Worm (Caenorhabditis elegans) whole organism, early embryonic: Measurements from ENCODE around the gene F26D2.13.

Experiments
- B0310.2 ChIP-seq: sonication (generic microtip); optimal IDR thresholded peaks from 2 replicates; lab custom pipeline; 2016; ENCODE audit warnings: mild to moderate bottlenecking, missing genetic modification characterization, missing compliant biosample characterization
- F13C5.2 ChIP-seq: sonication (generic microtip); optimal IDR thresholded peaks from 2 replicates; lab custom pipeline; 2017; ENCODE audit warnings: mild to moderate bottlenecking, missing genetic modification characterization, inconsistent platforms, missing compliant biosample characterization
- aly-1 ChIP-seq: sonication (generic microtip); optimal IDR thresholded peaks from 2 replicates; lab custom pipeline; 2016; ENCODE audit warnings: missing genetic modification characterization, missing compliant biosample characterization
- ama-1 ChIP-seq: fragments of 150-350 bp; optimal IDR thresholded peaks from 2 replicates; lab custom pipeline; 2014
- ceh-13 ChIP-seq: fragments of 200-800 bp; sonication (Bioruptor generic); optimal IDR thresholded peaks from 2 replicates; lab custom pipeline; 2018; ENCODE audit warnings: mild to moderate bottlenecking, missing genetic modification characterization, missing compliant biosample characterization
- ceh-36 ChIP-seq: sonication (generic microtip); optimal IDR thresholded peaks from 2 replicates; lab custom pipeline; 2016; ENCODE audit warnings: missing genetic modification characterization, inconsistent platforms, missing compliant biosample characterization
- ets-7 ChIP-seq: sonication (generic microtip); optimal IDR thresholded peaks from 2 replicates; lab custom pipeline; 2016; ENCODE audit warnings: missing genotype, missing genetic modification characterization, missing compliant biosample characterization
- flt-1 ChIP-seq: fragments of 200-800 bp; sonication (Bioruptor generic); IDR thresholded peaks from 2 replicates; pipeline ENCODE4 v1.3.6; 2022; ENCODE audit warnings: missing genetic modification characterization, missing compliant biosample characterization
- hmbx-1 ChIP-seq: sonication (generic microtip); optimal IDR thresholded peaks from 2 replicates; lab custom pipeline; 2016; ENCODE audit warnings: mild to moderate bottlenecking, missing genetic modification characterization, missing compliant biosample characterization
- hmg-4 ChIP-seq: fragments of 200-800 bp; sonication (Bioruptor generic); optimal IDR thresholded peaks from 2 replicates; lab custom pipeline; 2018; ENCODE audit warnings: mild to moderate bottlenecking, missing genetic modification characterization, missing compliant biosample characterization
- hnd-1 ChIP-seq: sonication (generic microtip); optimal IDR thresholded peaks from 2 replicates; lab custom pipeline; 2016; ENCODE audit warnings: missing genetic modification characterization, missing compliant biosample characterization
- pes-1 ChIP-seq: fragments of 200-800 bp; sonication (Bioruptor generic); IDR thresholded peaks from 2 replicates; pipeline ENCODE4 v1.3.6; 2022; ENCODE audit warnings: missing genetic modification reagents, missing genetic modification characterization, missing compliant biosample characterization
- scrt-1 ChIP-seq: fragments of 200-800 bp; sonication (Bioruptor generic); IDR thresholded peaks from 2 replicates; pipeline ENCODE4 v1.3.6; 2022; ENCODE audit warnings: missing genetic modification characterization, missing compliant biosample characterization
- sea-1 ChIP-seq: fragments of 200-800 bp; sonication (Bioruptor generic); conservative IDR thresholded peaks from 2 replicates; pipeline ENCODE4 v1.3.6; 2022; ENCODE audit warnings: missing genetic modification characterization, missing compliant biosample characterization
- tbx-11 ChIP-seq: fragments of 200-800 bp; sonication (Bioruptor generic); IDR thresholded peaks from 2 replicates; pipeline ENCODE4 v1.3.6; 2022; ENCODE audit warnings: missing genetic modification characterization, missing compliant biosample characterization
- tbx-37 ChIP-seq: fragments of 200-800 bp; sonication (Bioruptor generic); conservative IDR thresholded peaks from 2 replicates; pipeline ENCODE4 v1.3.6; 2022; ENCODE audit warnings: missing genetic modification reagents, missing genetic modification characterization, missing compliant biosample characterization
- tra-4 ChIP-seq: sonication (generic microtip); optimal IDR thresholded peaks from 2 replicates; lab custom pipeline; 2017; ENCODE audit warnings: missing genetic modification characterization, missing compliant biosample characterization

F26D2.13 gene

ce11 chrV:16417014-16417413, 18.4 kb downstream of the F26D2.13 start, which contains the start of gene str-55:
Gene str-55 (minus strand): TSS chrV:16417114.
- TF ChIP-seq F13C5.2 (tag; lab: Kevin White, UChicago): no peak
- TF ChIP-seq ets-7: no peak
- TF ChIP-seq ceh-13 (GFP tag; lab: Kevin White, UChicago): no peak
- TF ChIP-seq flt-1 (GFP tag; lab: Robert Waterston, UW): no peak
- TF ChIP-seq aly-1 (tag; lab: Kevin White, UChicago): no peak
- no peak for TF ChIP-seq hmg-4 (GFP tag; lab: Kevin White, UChicago)
- TF ChIP-seq tbx-37 (GFP tag; lab: Robert Waterston, UW): no peak
- TF ChIP-seq ama-1 (lab: Kevin White, UChicago): no peak
- no peak for TF ChIP-seq B0310.2
- TF ChIP-seq tbx-11 (GFP tag; lab: Robert Waterston, UW): no peak
- TF ChIP-seq ceh-36 (tag; lab: Kevin White, UChicago): no peak
- TF ChIP-seq tra-4 (tag; lab: Kevin White, UChicago): no peak
- TF ChIP-seq hmbx-1 (tag; lab: Kevin White, UChicago): no peak
- no peak for TF ChIP-seq scrt-1 (GFP tag; lab: Robert Waterston, UW)
- TF ChIP-seq sea-1 (GFP tag; lab: Robert Waterston, UW): no peak

ce11 chrV:16410521-16410920, 24.9 kb downstream of the F26D2.13 start, which contains the start of gene srh-145:
Gene srh-145 (plus strand): TSS chrV:16410713.
- TF ChIP-seq ets-7 (no peak), hmbx-1 (tag; lab: Kevin White, UChicago) (no peak), hnd-1 (tag; lab: Kevin White, UChicago) (no peak), tbx-11 (GFP tag; lab: Robert Waterston, UW) (no peak), tbx-37 (GFP tag; lab: Robert Waterston, UW) (no peak), ceh-13 (GFP tag; lab: Kevin White, UChicago) (no peak), pes-1 (GFP tag; lab: Robert Waterston, UW) (no peak), ama-1 (lab: Kevin White, UChicago) (no peak), ceh-36 (tag; lab: Kevin White, UChicago) (no peak), flt-1 (GFP tag; lab: Robert Waterston, UW) (no peak), scrt-1 (GFP tag; lab: Robert Waterston, UW) (no peak), F13C5.2 (tag; lab: Kevin White, UChicago) (no peak), tra-4 (tag; lab: Kevin White, UChicago) (no peak), aly-1 (tag; lab: Kevin White, UChicago) (no peak)

- TF ChIP-seq ceh-13 (GFP tag; lab: Kevin White, UChicago): no peak
- TF ChIP-seq ama-1 (lab: Kevin White, UChicago): no peak
- no peak for TF ChIP-seq tbx-37 (GFP tag; lab: Robert Waterston, UW)
- no peak for TF ChIP-seq tra-4 (tag; lab: Kevin White, UChicago)
- no peak for TF ChIP-seq tbx-11 (GFP tag; lab: Robert Waterston, UW)
- no peak for TF ChIP-seq F13C5.2 (tag; lab: Kevin White, UChicago)
- no peak for TF ChIP-seq scrt-1 (GFP tag; lab: Robert Waterston, UW)
- no peak for TF ChIP-seq B0310.2
- TF ChIP-seq aly-1 (tag; lab: Kevin White, UChicago): no peak
- TF ChIP-seq sea-1 (GFP tag; lab: Robert Waterston, UW): no peak
- no peak for TF ChIP-seq pes-1 (GFP tag; lab: Robert Waterston, UW)
- TF ChIP-seq hmg-4 (GFP tag; lab: Kevin White, UChicago): no peak
- no peak for TF ChIP-seq flt-1 (GFP tag; lab: Robert Waterston, UW)
Measured at ce11 chrV:16407663-16408062, 27.7 kb downstream of the F26D2.13 start, which contains the start of gene F26D2.3. Gene F26D2.3 (plus strand): TSS chrV:16407963.

ce11 chrV:16406357-16406756, 29.1 kb downstream of the F26D2.13 start:
- TF ChIP-seq tbx-37 (GFP tag; lab: Robert Waterston, UW) (no peak), tra-4 (tag; lab: Kevin White, UChicago) (no peak), tbx-11 (GFP tag; lab: Robert Waterston, UW) (no peak), hmg-4 (GFP tag; lab: Kevin White, UChicago) (no peak), sea-1 (GFP tag; lab: Robert Waterston, UW) (no peak), ets-7 (no peak), ama-1 (lab: Kevin White, UChicago) (no peak), aly-1 (tag; lab: Kevin White, UChicago) (no peak), B0310.2 (no peak), F13C5.2 (tag; lab: Kevin White, UChicago) (no peak)

ce11 chrV:16405366-16405765, 30.0 kb downstream of the F26D2.13 start:
- no peak for TF ChIP-seq B0310.2
- no peak for TF ChIP-seq hmbx-1 (tag; lab: Kevin White, UChicago)

ce11 chrV:16403974-16404373, 31.4 kb downstream of the F26D2.13 start, which contains the start of gene syp-1:
Gene syp-1 (plus strand): TSS chrV:16404274.
- no peak for TF ChIP-seq ceh-36 (tag; lab: Kevin White, UChicago)

ce11 chrV:16401519-16401918, 33.9 kb downstream of the F26D2.13 start, which contains the start of gene F13A7.14:
Gene F13A7.14 (plus strand): TSS chrV:16401891.
- TF ChIP-seq ceh-36 (tag; lab: Kevin White, UChicago) (no peak), F13C5.2 (tag; lab: Kevin White, UChicago) (no peak), sea-1 (GFP tag; lab: Robert Waterston, UW) (no peak), B0310.2 (no peak), aly-1 (tag; lab: Kevin White, UChicago) (no peak), ceh-13 (GFP tag; lab: Kevin White, UChicago) (no peak), flt-1 (GFP tag; lab: Robert Waterston, UW) (no peak), hmbx-1 (tag; lab: Kevin White, UChicago) (no peak), ama-1 (lab: Kevin White, UChicago) (no peak), tbx-37 (GFP tag; lab: Robert Waterston, UW) (peak; percentile 84), hnd-1 (tag; lab: Kevin White, UChicago) (no peak), pes-1 (GFP tag; lab: Robert Waterston, UW) (peak; percentile 64), scrt-1 (GFP tag; lab: Robert Waterston, UW) (no peak), ets-7 (no peak), hmg-4 (GFP tag; lab: Kevin White, UChicago) (peak; percentile 19), tra-4 (tag; lab: Kevin White, UChicago) (no peak), tbx-11 (GFP tag; lab: Robert Waterston, UW) (no peak)
